Fruit fly (Drosophila melanogaster): ENCODE data around the gene 4E-T.
A peak's percentile ranks its signal among the peaks of the same experiment; 100 is the strongest.

4E-T gene

DNA sequence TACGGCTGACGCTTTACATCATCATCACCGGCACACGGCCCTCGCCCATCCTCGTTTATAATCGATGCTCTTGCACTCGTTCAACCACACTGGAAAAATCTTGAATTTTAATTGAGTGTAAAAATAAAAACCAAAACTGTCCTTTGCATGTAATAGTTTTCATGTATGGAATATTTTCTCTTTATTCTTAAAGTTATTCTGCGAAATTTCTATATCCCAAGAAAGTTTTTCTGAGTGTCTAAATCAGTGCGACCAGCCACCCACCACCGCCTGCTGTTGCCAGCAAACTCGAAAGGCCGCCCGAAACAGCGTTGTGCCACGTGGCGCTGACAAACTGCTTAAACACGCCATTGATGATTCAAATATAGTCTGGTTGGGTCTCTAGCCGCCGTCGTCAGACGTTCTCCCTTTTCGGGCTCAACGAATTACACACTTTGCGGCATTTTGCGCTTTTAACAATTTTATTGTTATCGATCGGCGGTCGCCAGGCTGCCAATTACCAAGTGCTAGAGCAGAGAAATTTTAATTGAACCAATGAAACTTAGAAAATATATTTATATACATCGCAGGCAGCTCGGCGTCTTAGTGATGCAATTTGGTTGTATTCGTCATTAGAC lies 24.7 kb upstream of the 4E-T start (continued):
- TF ChIP-seq bsh (GFP tag; optimal IDR thresholded peaks at IDR 0.05) (peak in 1 of 2 experiments; percentile 91), trh (GFP tag; optimal IDR thresholded peaks at IDR 0.05) (peak; percentile 45), rib (GFP tag; IDR thresholded peaks at IDR 0.05) (no peak), CG6254 (GFP tag; optimal IDR thresholded peaks at IDR 0.05) (peak; percentile 72), zf30C (GFP tag; optimal IDR thresholded peaks at IDR 0.05) (peak; percentile 81), Vsx1 (GFP tag; optimal IDR thresholded peaks at IDR 0.05) (peak; percentile 42), CG13296 (GFP tag; optimal IDR thresholded peaks at IDR 0.05) (peak; percentile 62), CG12155 (GFP tag; optimal IDR thresholded peaks at IDR 0.05) (peak; percentile 55), hkb (optimal IDR thresholded peaks at IDR 0.05) (no peak), hkb (GFP tag; IDR thresholded peaks at IDR 0.05) (peak; percentile 90), CG9437 (GFP tag; optimal IDR thresholded peaks at IDR 0.05) (peak; percentile 62), Deaf1 (tag; optimal IDR thresholded peaks at IDR 0.05) (peak; percentile 57), CG14014 (GFP tag; IDR thresholded peaks at IDR 0.05) (peak; percentile 62; the same call in 1 of the 2 replicates), CG16863 (GFP tag; optimal IDR thresholded peaks at IDR 0.05) (peak; percentile 81), danr (GFP tag; IDR thresholded peaks at IDR 0.05) (no peak), tup (GFP tag; optimal IDR thresholded peaks at IDR 0.05) (peak; percentile 49), CG15011 (GFP tag; optimal IDR thresholded peaks at IDR 0.05) (no peak), en (GFP tag; optimal IDR thresholded peaks at IDR 0.05) (peak; percentile 47), Ssrp (tag; optimal IDR thresholded peaks at IDR 0.05) (no peak), tgo (GFP tag; IDR thresholded peaks at IDR 0.05) (peak; percentile 78), lilli (GFP tag; optimal IDR thresholded peaks at IDR 0.05) (peak; percentile 69), seq (GFP tag; IDR thresholded peaks at IDR 0.05) (peak; percentile 66), CG1792 (GFP tag; optimal IDR thresholded peaks at IDR 0.05) (peak; percentile 65), Nf-YC (tag; optimal IDR thresholded peaks at IDR 0.05) (peak; percentile 61), CG4617 (GFP tag; optimal IDR thresholded peaks at IDR 0.05; ENCODE audit: borderline replicate concordance) (peak; percentile 31), CG15514 (GFP tag; optimal IDR thresholded peaks at IDR 0.05) (peak; percentile 35), Blimp-1 (GFP tag; optimal IDR thresholded peaks at IDR 0.05) (no peak), disco-r (GFP tag; optimal IDR thresholded peaks at IDR 0.05) (peak; percentile 57), sens-2 (GFP tag; IDR thresholded peaks at IDR 0.05) (no peak; the same call in 1 of the 2 replicates), CTCF (GFP tag; optimal IDR thresholded peaks at IDR 0.05) (peak; percentile 36), CG6765 (GFP tag; optimal IDR thresholded peaks at IDR 0.05) (peak; percentile 19), Dll (GFP tag; IDR thresholded peaks at IDR 0.05; ENCODE audit: partially characterized antibody) (0 out of 4 replicates have a peak, but pooled peaks have one; percentile 12), CG17328 (GFP tag; IDR thresholded peaks at IDR 0.05) (peak; percentile 90), MBD-R2 (GFP tag; IDR thresholded peaks at IDR 0.05) (no peak; the same call in 1 of the 2 replicates), CG2116 (GFP tag; optimal IDR thresholded peaks at IDR 0.05) (peak; percentile 16), zen (tag; optimal IDR thresholded peaks at IDR 0.05) (peak; percentile 4), tx (GFP tag; optimal IDR thresholded peaks at IDR 0.05) (peak; percentile 50), esg (GFP tag; conservative IDR thresholded peaks at IDR 0.05) (peak; percentile 65), CG2712 (tag; optimal IDR thresholded peaks at IDR 0.05) (peak; percentile 88), croc (GFP tag; conservative IDR thresholded peaks at IDR 0.05) (peak; percentile 43; the same call in 1 of the 3 replicates), abd-A (tag; optimal IDR thresholded peaks at IDR 0.05) (peak; percentile 18), CG7786 (GFP tag; optimal IDR thresholded peaks at IDR 0.05) (peak; percentile 61), E2f1 (GFP tag; IDR thresholded peaks at IDR 0.05) (peak; percentile 81), btn (GFP tag; optimal IDR thresholded peaks at IDR 0.05) (peak; percentile 39), otp (GFP tag; IDR thresholded peaks at IDR 0.05) (no peak; the same call in 2 of the 3 replicates), tio (GFP tag; optimal IDR thresholded peaks at IDR 0.05) (peak; percentile 70), CG3838 (GFP tag; optimal IDR thresholded peaks at IDR 0.05) (peak; percentile 20), fd102C (GFP tag; optimal IDR thresholded peaks at IDR 0.05) (no peak), caup (GFP tag; optimal IDR thresholded peaks at IDR 0.05; ENCODE audit: severe bottlenecking) (peak; percentile 60), Elba2 (GFP tag; optimal IDR thresholded peaks at IDR 0.05) (no peak)
